Fruit fly (Drosophila melanogaster) whole organism, embryonic: ENCODE measurements around the gene CLS.

Experiments
- Ada2b ChIP-seq: fragments of 200-800 bp; sonication (Bioruptor generic); IDR thresholded peaks from 2 replicates; pipeline ENCODE4 v1.3.6; 2022; ENCODE audit warnings: missing biosample characterization, missing genetic modification characterization
- Adf1 ChIP-seq: fragments of 200-800 bp; sonication (Bioruptor generic); IDR thresholded peaks from 2 replicates; pipeline ENCODE4 v1.3.6; 2022; ENCODE audit warnings: missing biosample characterization, missing genetic modification characterization
- Atf6 ChIP-seq: fragments of 200-800 bp; sonication (Bioruptor generic); IDR thresholded peaks from 2 replicates; pipeline ENCODE4 v1.3.6; 2022; ENCODE audit warnings: missing biosample characterization, missing genetic modification characterization
- Bdp1 ChIP-seq: fragments of 200-800 bp; sonication (Bioruptor generic); optimal IDR thresholded peaks from 3 replicates; lab custom pipeline; 2016; ENCODE audit warnings: missing biosample characterization, missing genetic modification characterization
- CG10147 ChIP-seq: fragments of 200-800 bp; sonication (Bioruptor generic); optimal IDR thresholded peaks from 2 replicates; lab custom pipeline; 2019; ENCODE audit warnings: missing biosample characterization, mild to moderate bottlenecking, missing genetic modification characterization, moderate library complexity
- CG10543 ChIP-seq: fragments of 200-800 bp; sonication (Bioruptor generic); optimal IDR thresholded peaks from 3 replicates; lab custom pipeline; 2017; ENCODE audit warnings: missing biosample characterization, mild to moderate bottlenecking, missing genetic modification characterization, moderate library complexity
- CG10654 ChIP-seq: fragments of 200-800 bp; sonication (Bioruptor generic); optimal IDR thresholded peaks from 2 replicates; lab custom pipeline; 2016; ENCODE audit warnings: missing biosample characterization, missing genetic modification characterization
- CG12104 ChIP-seq: fragments of 200-800 bp; sonication (Bioruptor generic); optimal IDR thresholded peaks from 3 replicates; lab custom pipeline; 2016; ENCODE audit warnings: missing biosample characterization, missing genetic modification characterization
- CG12155 ChIP-seq: fragments of 200-800 bp; sonication (Bioruptor generic); optimal IDR thresholded peaks from 3 replicates; lab custom pipeline; 2016; ENCODE audit warnings: missing biosample characterization, missing genetic modification characterization
- CG12391 ChIP-seq: fragments of 200-800 bp; sonication (Bioruptor generic); optimal IDR thresholded peaks from 3 replicates; lab custom pipeline; 2018; ENCODE audit warnings: missing biosample characterization, mild to moderate bottlenecking, missing genetic modification characterization, moderate library complexity
- CG1603 ChIP-seq: fragments of 200-800 bp; sonication (Bioruptor generic); optimal IDR thresholded peaks from 2 replicates; lab custom pipeline; 2019; ENCODE audit warnings: missing biosample characterization, mild to moderate bottlenecking, missing genetic modification characterization, moderate library complexity
- CG16863 ChIP-seq: fragments of 200-800 bp; sonication (Bioruptor generic); optimal IDR thresholded peaks from 3 replicates; lab custom pipeline; 2016; ENCODE audit warnings: missing biosample characterization, missing genetic modification characterization
- CG17186 ChIP-seq: fragments of 200-800 bp; sonication (Bioruptor generic); optimal IDR thresholded peaks from 3 replicates; lab custom pipeline; 2017; ENCODE audit warnings: missing biosample characterization, missing genetic modification reagents, missing genetic modification characterization
- CG17361 ChIP-seq: fragments of 200-800 bp; sonication (Bioruptor generic); IDR thresholded peaks from 3 replicates; pipeline ENCODE4 v1.3.6; 2022; ENCODE audit warnings: missing biosample characterization, missing genetic modification characterization
- CG2120 ChIP-seq: fragments of 200-800 bp; sonication (Bioruptor generic); optimal IDR thresholded peaks from 3 replicates; lab custom pipeline; 2016; ENCODE audit warnings: missing biosample characterization, missing genetic modification characterization
- CG2678 ChIP-seq: fragments of 200-800 bp; sonication (Bioruptor generic); optimal IDR thresholded peaks from 3 replicates; lab custom pipeline; 2019; ENCODE audit warnings: missing biosample characterization, mild to moderate bottlenecking, missing genetic modification characterization, moderate library complexity
- CG2712 ChIP-seq: fragments of 200-800 bp; optimal IDR thresholded peaks from 3 replicates; lab custom pipeline; 2019; ENCODE audit warnings: missing biosample characterization, mild to moderate bottlenecking, missing genetic modification characterization, moderate library complexity
- CG31224 ChIP-seq: fragments of 200-800 bp; sonication (Bioruptor generic); IDR thresholded peaks from 2 replicates; pipeline ENCODE4 v1.3.6; 2022; ENCODE audit warnings: missing biosample characterization, missing genetic modification characterization
- CG6272 ChIP-seq: fragments of 200-800 bp; sonication (Bioruptor generic); IDR thresholded peaks from 2 replicates; pipeline ENCODE4 v1.3.6; 2022; ENCODE audit warnings: missing biosample characterization, missing genetic modification characterization
- CG6854 ChIP-seq: fragments of 200-800 bp; sonication (Bioruptor generic); optimal IDR thresholded peaks from 3 replicates; lab custom pipeline; 2017; ENCODE audit warnings: missing biosample characterization, mild to moderate bottlenecking, missing genetic modification characterization
- CG7271 ChIP-seq: fragments of 200-800 bp; sonication (Bioruptor generic); optimal IDR thresholded peaks from 2 replicates; lab custom pipeline; 2018; ENCODE audit warnings: missing biosample characterization, mild to moderate bottlenecking, missing genetic modification characterization, moderate library complexity
- CG8478 ChIP-seq: fragments of >200 bp; optimal IDR thresholded peaks from 2 replicates; lab custom pipeline; 2018
- CG9797 ChIP-seq: fragments of 200-800 bp; sonication (Bioruptor generic); optimal IDR thresholded peaks from 3 replicates; lab custom pipeline; 2018; ENCODE audit warnings: missing biosample characterization, mild to moderate bottlenecking, missing genetic modification characterization
- CrebB ChIP-seq: fragments of 200-800 bp; sonication (Bioruptor generic); optimal IDR thresholded peaks from 3 replicates; lab custom pipeline; 2018; ENCODE audit warnings: missing biosample characterization, mild to moderate bottlenecking, missing genetic modification characterization
- Dek ChIP-seq: fragments of 200-800 bp; sonication (Bioruptor generic); optimal IDR thresholded peaks from 3 replicates; lab custom pipeline; 2019; ENCODE audit warnings: missing biosample characterization, mild to moderate bottlenecking, missing genetic modification characterization, moderate library complexity
- GATAe ChIP-seq: fragments of 200-800 bp; sonication (Bioruptor generic); conservative IDR thresholded peaks from 2 replicates; pipeline ENCODE4 v1.3.6; 2022; ENCODE audit warnings: missing biosample characterization, missing genetic modification characterization
- Gug ChIP-seq: fragments of 200-800 bp; sonication (Bioruptor generic); IDR thresholded peaks from 4 replicates; pipeline ENCODE4 v1.3.6; 2022; ENCODE audit warnings: missing biosample characterization, missing genetic modification characterization
- Hmr ChIP-seq: fragments of 200-800 bp; sonication (Bioruptor generic); optimal IDR thresholded peaks from 3 replicates; lab custom pipeline; 2017; ENCODE audit warnings: mild to moderate bottlenecking, missing biosample characterization, missing genetic modification reagents, missing genetic modification characterization
- Lpt ChIP-seq: fragments of >200 bp; optimal IDR thresholded peaks from 2 replicates; lab custom pipeline; 2018; ENCODE audit warnings: missing biosample characterization, missing genetic modification characterization
- Mad ChIP-seq: fragments of 200-800 bp; sonication (Bioruptor generic); optimal IDR thresholded peaks from 2 replicates; lab custom pipeline; 2016; ENCODE audit warnings: missing biosample characterization, missing genetic modification characterization
- NFAT ChIP-seq: fragments of 200-800 bp; sonication (Bioruptor generic); IDR thresholded peaks from 2 replicates; pipeline ENCODE4 v1.3.6; 2022; ENCODE audit warnings: missing biosample characterization, missing genetic modification characterization
- Sry-δ ChIP-seq: fragments of 200-800 bp; sonication (Bioruptor generic); optimal IDR thresholded peaks from 2 replicates; lab custom pipeline; 2016; ENCODE audit warnings: missing biosample characterization, missing genetic modification characterization
- Ssrp ChIP-seq: fragments of 200-800 bp; sonication (Bioruptor generic); optimal IDR thresholded peaks from 2 replicates; lab custom pipeline; 2018; ENCODE audit warnings: missing biosample characterization, mild to moderate bottlenecking, missing genetic modification characterization, moderate library complexity
- ash1 ChIP-seq: fragments of 200-800 bp; sonication (Bioruptor generic); optimal IDR thresholded peaks from 2 replicates; lab custom pipeline; 2018; ENCODE audit warnings: missing biosample characterization, mild to moderate bottlenecking, missing genetic modification characterization
- ato ChIP-seq: fragments of 200-800 bp; sonication (Bioruptor generic); IDR thresholded peaks from 2 replicates; pipeline ENCODE4 v1.3.6; 2022; ENCODE audit warnings: missing biosample characterization, missing genetic modification characterization; ENCODE audit not compliant: partially characterized antibody
- bbx ChIP-seq: fragments of 200-800 bp; sonication (Bioruptor generic); IDR thresholded peaks from 2 replicates; pipeline ENCODE4 v1.3.6; 2022; ENCODE audit warnings: missing biosample characterization, missing genetic modification characterization; ENCODE audit not compliant: partially characterized antibody
- bigmax ChIP-seq: fragments of 200-800 bp; sonication (Bioruptor generic); optimal IDR thresholded peaks from 2 replicates; lab custom pipeline; 2018; ENCODE audit warnings: missing biosample characterization, mild to moderate bottlenecking, missing genetic modification characterization
- corto ChIP-seq: fragments of 200-800 bp; sonication (Bioruptor generic); optimal IDR thresholded peaks from 2 replicates; lab custom pipeline; 2016; ENCODE audit warnings: missing biosample characterization, mild to moderate bottlenecking, missing genetic modification characterization, moderate library complexity
- danr ChIP-seq: fragments of 200-800 bp; sonication (Bioruptor generic); IDR thresholded peaks from 2 replicates; pipeline ENCODE4 v1.3.6; 2022; ENCODE audit warnings: missing biosample characterization, missing genetic modification characterization
- ewg ChIP-seq: fragments of 200-800 bp; sonication (Bioruptor generic); optimal IDR thresholded peaks from 3 replicates; lab custom pipeline; 2017; ENCODE audit warnings: mild to moderate bottlenecking, missing biosample characterization, missing genetic modification reagents, missing genetic modification characterization
- fd96Cb ChIP-seq: fragments of 200-800 bp; sonication (Bioruptor generic); optimal IDR thresholded peaks from 2 replicates; lab custom pipeline; 2018; ENCODE audit warnings: missing biosample characterization, mild to moderate bottlenecking, missing genetic modification characterization, moderate library complexity
- fu2 ChIP-seq: fragments of 200-800 bp; sonication (Bioruptor generic); optimal IDR thresholded peaks from 2 replicates; lab custom pipeline; 2016; ENCODE audit warnings: missing biosample characterization, missing genetic modification characterization
- gcm ChIP-seq: fragments of 200-800 bp; sonication (Bioruptor generic); optimal IDR thresholded peaks from 2 replicates; lab custom pipeline; 2019; ENCODE audit warnings: missing biosample characterization, mild to moderate bottlenecking, missing genetic modification characterization, moderate library complexity
- gfzf ChIP-seq: fragments of 200-800 bp; sonication (Bioruptor generic); optimal IDR thresholded peaks from 2 replicates; lab custom pipeline; 2016; ENCODE audit warnings: missing biosample characterization, mild to moderate bottlenecking, missing genetic modification characterization, moderate library complexity
- lbe ChIP-seq: fragments of 200-800 bp; sonication (Bioruptor generic); optimal IDR thresholded peaks from 2 replicates; lab custom pipeline; 2016; ENCODE audit warnings: missing biosample characterization, mild to moderate bottlenecking, missing genetic modification characterization
- lov ChIP-seq, 2 experiments: fragments of 200-800 bp in 1 of 2; fragments of >200 bp in 1 of 2; sonication (Bioruptor generic) in 1 of 2; IDR thresholded peaks in 1 of 2; optimal IDR thresholded peaks in 1 of 2; 2 replicates in 1 of 2; 3 replicates in 1 of 2; pipeline versions ENCODE4 v1.3.6 to Lab custom; 2017 to 2022; ENCODE audit warnings: missing biosample characterization in 1 of 2, missing genetic modification characterization in 1 of 2
- org-1 ChIP-seq: fragments of 200-800 bp; sonication (Bioruptor generic); optimal IDR thresholded peaks from 2 replicates; lab custom pipeline; 2017; ENCODE audit warnings: missing biosample characterization, missing genetic modification characterization
- ranshi ChIP-seq: fragments of 200-800 bp; sonication (Bioruptor generic); IDR thresholded peaks from 2 replicates; pipeline ENCODE4 v1.3.6; 2022; ENCODE audit warnings: missing biosample characterization, missing genetic modification characterization
- sim ChIP-seq: fragments of 200-800 bp; sonication (Bioruptor generic); IDR thresholded peaks from 2 replicates; pipeline ENCODE4 v1.3.6; 2022; ENCODE audit warnings: missing biosample characterization, missing genetic modification characterization
- trem ChIP-seq: fragments of 200-800 bp; optimal IDR thresholded peaks from 3 replicates; lab custom pipeline; 2019; ENCODE audit warnings: missing biosample characterization, mild to moderate bottlenecking, missing genetic modification characterization, moderate library complexity
- wdn ChIP-seq: fragments of 200-800 bp; sonication (Bioruptor generic); IDR thresholded peaks from 2 replicates; pipeline ENCODE4 v1.3.6; 2022; ENCODE audit warnings: missing biosample characterization, missing genetic modification characterization

The CLS gene

DNA sequence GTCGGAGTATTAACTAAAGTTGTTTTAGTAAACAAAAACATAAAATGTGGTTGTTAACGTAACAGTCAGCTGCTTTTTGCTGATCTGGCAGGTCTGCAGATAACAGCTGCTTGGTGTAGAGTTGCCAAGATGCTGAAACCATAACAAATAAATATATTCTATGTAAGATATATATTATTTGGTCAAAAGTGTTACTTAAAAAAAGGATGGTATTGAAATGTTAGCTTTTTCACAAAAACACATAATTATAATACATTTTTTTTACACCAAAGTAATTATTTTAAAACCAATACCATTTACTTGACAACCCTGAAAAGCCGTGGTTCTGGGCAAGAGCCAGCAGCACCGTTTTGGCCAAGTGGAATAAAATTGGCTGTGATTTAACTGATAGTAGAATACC lies 6.6 kb downstream of the CLS start, which contains the start of the genes CG4743 and Idh3g (continued):
- peak; percentile 50 for TF ChIP-seq CG9797 (GFP tag; lab: Kevin White, UChicago)
- peak; percentile 98 for TF ChIP-seq CG2678 (tag; lab: Kevin White, UChicago)
- TF ChIP-seq Adf1 (GFP tag; lab: Robert Waterston, UW), result peak; percentile 78
- TF ChIP-seq gcm (GFP tag; lab: Kevin White, UChicago), result peak; percentile 98
- TF ChIP-seq CG16863 (GFP tag; lab: Kevin White, UChicago), result peak; percentile 71
- peak; percentile 93 for TF ChIP-seq CG2120
- peak; percentile 97 for TF ChIP-seq Atf6 (GFP tag; lab: Robert Waterston, UW)
- peak; percentile 97 for TF ChIP-seq Hmr (GFP tag; lab: Kevin White, UChicago)
- peak; percentile 23 for TF ChIP-seq Sry-δ (GFP tag; lab: Kevin White, UChicago)
- TF ChIP-seq GATAe (GFP tag; lab: Robert Waterston, UW), result peak; percentile 88
- peak; percentile 45 for TF ChIP-seq ash1 (GFP tag; lab: Kevin White, UChicago)
- peak; percentile 94 for TF ChIP-seq CG10654 (GFP tag; lab: Kevin White, UChicago)
- peak; percentile 95 for TF ChIP-seq CG12104 (GFP tag; lab: Kevin White, UChicago)
- TF ChIP-seq CG31224, result peak; percentile 91
- peak; percentile 98 for TF ChIP-seq CG10543
- peak; percentile 91 for TF ChIP-seq NFAT (GFP tag; lab: Robert Waterston, UW)
- TF ChIP-seq CG8478 (lab: Kevin White, UChicago), result no peak
- peak; percentile 96 for TF ChIP-seq ranshi (GFP tag; lab: Robert Waterston, UW)
- TF ChIP-seq Bdp1 (GFP tag; lab: Kevin White, UChicago), result peak; percentile 67
- TF ChIP-seq fd96Cb, result peak; percentile 97
- TF ChIP-seq CG17361 (GFP tag; lab: Robert Waterston, UW), result peak; percentile 98
- TF ChIP-seq Ssrp, result peak; percentile 97
- TF ChIP-seq CG6854, result peak; percentile 95
- peak; percentile 99 for TF ChIP-seq CG2712 (tag; lab: Kevin White, UChicago)
- TF ChIP-seq ato (GFP tag; lab: Robert Waterston, UW), result no peak
- TF ChIP-seq bigmax (GFP tag; lab: Kevin White, UChicago), result peak; percentile 63
- peak; percentile 95 for TF ChIP-seq CrebB
- peak; percentile 92 for TF ChIP-seq ewg (GFP tag; lab: Kevin White, UChicago)
- peak; percentile 99 for TF ChIP-seq CG12391
- peak; percentile 94 for TF ChIP-seq Ada2b (GFP tag; lab: Robert Waterston, UW)
- no peak for TF ChIP-seq Lpt (GFP tag; lab: Kevin White, UChicago)
- TF ChIP-seq CG17186, result peak; percentile 76
- 0 out of 2 replicates have a peak, but pooled peaks have one; percentile 28 for TF ChIP-seq bbx (GFP tag; lab: Robert Waterston, UW)
- TF ChIP-seq trem (tag; lab: Kevin White, UChicago), result peak; percentile 97
- TF ChIP-seq CG12155 (GFP tag; lab: Kevin White, UChicago), result peak; percentile 95
- TF ChIP-seq CG7271, result peak; percentile 97
- TF ChIP-seq gfzf, result no peak
- peak; percentile 75 for TF ChIP-seq CG1603 (tag; lab: Kevin White, UChicago)
- no peak for TF ChIP-seq lov (optimal IDR thresholded peaks at IDR 0.05; lab: Kevin White, UChicago)
- peak; percentile 92 for TF ChIP-seq lov (GFP tag; IDR thresholded peaks at IDR 0.05; lab: Robert Waterston, UW)
- TF ChIP-seq wdn (GFP tag; lab: Robert Waterston, UW), result peak; percentile 95
- peak; percentile 76 for TF ChIP-seq Gug (GFP tag; lab: Robert Waterston, UW)
- peak; percentile 95 for TF ChIP-seq Dek (tag; lab: Kevin White, UChicago)
- peak; percentile 97 for TF ChIP-seq CG10147 (GFP tag; lab: Kevin White, UChicago)
- TF ChIP-seq fu2, result peak; percentile 35
- TF ChIP-seq danr (GFP tag; lab: Robert Waterston, UW), result peak; percentile 91
- TF ChIP-seq lbe (GFP tag; lab: Kevin White, UChicago), result peak; percentile 88
- peak; percentile 92 for TF ChIP-seq org-1
- peak; percentile 92 for TF ChIP-seq corto (GFP tag; lab: Kevin White, UChicago)
- peak; percentile 95 for TF ChIP-seq sim
- TF ChIP-seq Mad (GFP tag; lab: Kevin White, UChicago), result peak; percentile 92
- TF ChIP-seq CG6272 (GFP tag; lab: Robert Waterston, UW), result peak; percentile 90
